Worm (Caenorhabditis elegans): ENCODE measurements around the gene F52D10.2.

DNA sequence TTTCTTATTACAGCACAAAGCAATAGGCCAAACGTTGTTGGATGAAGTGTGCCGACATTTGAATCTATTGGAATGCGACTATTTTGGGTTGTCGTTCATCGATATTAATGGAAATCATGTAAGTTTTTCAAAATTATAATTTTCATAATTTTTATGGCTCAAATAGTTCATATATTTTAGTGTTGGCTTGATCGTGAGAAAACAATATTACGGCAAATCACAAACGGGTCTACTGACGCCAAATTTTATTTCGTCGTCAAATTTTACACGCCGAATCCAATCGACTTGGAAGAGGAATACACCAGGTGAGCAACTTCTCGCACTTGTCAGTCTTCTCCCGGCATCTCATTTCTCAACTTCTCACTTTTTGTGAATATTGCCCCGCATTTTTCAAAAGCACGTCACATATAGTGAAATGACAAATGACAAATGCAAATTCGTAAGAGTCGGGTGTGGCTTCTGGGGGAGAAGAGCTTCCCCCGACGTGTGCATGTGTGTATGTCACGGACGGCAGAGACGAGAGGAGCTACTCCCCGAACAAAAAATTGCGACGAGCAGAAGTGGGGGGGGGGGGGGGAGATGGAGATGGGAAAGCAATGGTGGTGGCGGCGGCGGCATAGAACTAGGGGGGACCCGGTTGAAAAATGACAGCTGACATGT lies 15.0 kb downstream of the F52D10.2 start:
- TF ChIP-seq nhr-28 (tag; optimal IDR thresholded peaks at IDR 0.05) (no peak), unc-62 (GFP tag; optimal IDR thresholded peaks at IDR 0.05) (no peak), elt-2 (tag; optimal IDR thresholded peaks at IDR 0.05) (no peak), nhr-84 (tag; optimal IDR thresholded peaks at IDR 0.05) (no peak), nhr-11 (tag; optimal IDR thresholded peaks at IDR 0.05) (no peak), grh-1 (GFP tag; IDR thresholded peaks at IDR 0.05) (no peak), dsc-1 (tag; optimal IDR thresholded peaks at IDR 0.05) (no peak), unc-30 (tag; optimal IDR thresholded peaks at IDR 0.05) (no peak), mep-1 (tag; optimal IDR thresholded peaks at IDR 0.05) (no peak), dpl-1 (GFP tag; optimal IDR thresholded peaks at IDR 0.05) (no peak), unc-130 (tag; optimal IDR thresholded peaks at IDR 0.05) (no peak), ama-1 (optimal IDR thresholded peaks at IDR 0.05) (no peak), tbx-2 (tag; optimal IDR thresholded peaks at IDR 0.05) (no peak), ceh-63 (GFP tag; optimal IDR thresholded peaks at IDR 0.05) (no peak)
